Fruit fly (Drosophila melanogaster): ENCODE data around the gene dls.
A peak's percentile ranks its signal among the peaks of the same experiment; 100 is the strongest.

The dls gene

dm6 chr3L:16153089-16153488 is 48.0 kb upstream of the dls start (continued):
- no peak for TF ChIP-seq CG4318 (GFP tag; optimal IDR thresholded peaks at IDR 0.05)
- no peak for TF ChIP-seq fd85E (GFP tag; optimal IDR thresholded peaks at IDR 0.05)
- TF ChIP-seq CG34406 (GFP tag; optimal IDR thresholded peaks at IDR 0.05): no peak
- no peak for TF ChIP-seq CG32006 (GFP tag; optimal IDR thresholded peaks at IDR 0.05)
- no peak for TF ChIP-seq CG31627 (GFP tag; optimal IDR thresholded peaks at IDR 0.05)
- no peak for TF ChIP-seq CG1621 (tag; optimal IDR thresholded peaks at IDR 0.05)
- no peak for TF ChIP-seq Smox (GFP tag; optimal IDR thresholded peaks at IDR 0.05)
- TF ChIP-seq CG6792 (GFP tag; optimal IDR thresholded peaks at IDR 0.05): no peak
- TF ChIP-seq CG11762 (GFP tag; optimal IDR thresholded peaks at IDR 0.05; ENCODE audit: insufficient read depth): no peak
- no peak for TF ChIP-seq Hr39 (GFP tag; optimal IDR thresholded peaks at IDR 0.05)
- peak; percentile 19 for TF ChIP-seq CG16779 (tag; optimal IDR thresholded peaks at IDR 0.05)
- TF ChIP-seq achi (GFP tag; optimal IDR thresholded peaks at IDR 0.05): no peak
- TF ChIP-seq dsx (GFP tag; optimal IDR thresholded peaks at IDR 0.05; ENCODE audit: poor library complexity, severe bottlenecking): peak; percentile 34
- no peak for TF ChIP-seq Blimp-1 (GFP tag; optimal IDR thresholded peaks at IDR 0.05)

- peak; percentile 47 for TF ChIP-seq vri (GFP tag; optimal IDR thresholded peaks at IDR 0.05)
- no peak for TF ChIP-seq fd85E (GFP tag; optimal IDR thresholded peaks at IDR 0.05)
- TF ChIP-seq topi (GFP tag; optimal IDR thresholded peaks at IDR 0.05): no peak
- peak; percentile 18 for TF ChIP-seq Met (GFP tag; optimal IDR thresholded peaks at IDR 0.05)
- TF ChIP-seq Eip78C (GFP tag): peak; percentile 62
Measured at dm6 chr3L:16153650-16154049, 47.5 kb upstream of the dls start.

- TF ChIP-seq CG6808 (GFP tag; optimal IDR thresholded peaks at IDR 0.05) (no peak), Eip78C (GFP tag) (peak; percentile 28), CG8319 (GFP tag; optimal IDR thresholded peaks at IDR 0.05) (no peak), ss (GFP tag; optimal IDR thresholded peaks at IDR 0.05) (no peak), Gug (GFP tag; IDR thresholded peaks at IDR 0.05) (no peak), CG34406 (GFP tag; optimal IDR thresholded peaks at IDR 0.05) (no peak), CG11762 (GFP tag; optimal IDR thresholded peaks at IDR 0.05; ENCODE audit: insufficient read depth) (no peak), net (GFP tag; optimal IDR thresholded peaks at IDR 0.05) (no peak), CG3032 (tag; optimal IDR thresholded peaks at IDR 0.05) (no peak), CG1621 (tag; optimal IDR thresholded peaks at IDR 0.05) (no peak), svp (GFP tag) (peak; percentile 38)
Measured at dm6 chr3L:16155547-16155946, 45.6 kb upstream of the dls start.

dm6 chr3L:16156788-16157208 is 44.3 kb upstream of the dls start:
- peak; percentile 42 for TF ChIP-seq CG6276 (GFP tag; optimal IDR thresholded peaks at IDR 0.05)
- no peak for TF ChIP-seq Smox (GFP tag; optimal IDR thresholded peaks at IDR 0.05)
- peak; percentile 48 for TF ChIP-seq CG15336 (GFP tag; IDR thresholded peaks at IDR 0.05)
- TF ChIP-seq CG8119 (GFP tag; IDR thresholded peaks at IDR 0.05): peak; percentile 51; the same call in 2 of the 3 replicates
- peak; percentile 67; the same call in 2 of the 3 replicates for TF ChIP-seq eg (GFP tag; IDR thresholded peaks at IDR 0.05)
- TF ChIP-seq Gug (GFP tag; IDR thresholded peaks at IDR 0.05): no peak

dm6 chr3L:16157251-16158190 is 43.6 kb upstream of the dls start:
- TF ChIP-seq CG8119 (GFP tag; IDR thresholded peaks at IDR 0.05) (peak; percentile 70), achi (GFP tag; optimal IDR thresholded peaks at IDR 0.05) (peak; percentile 57), fkh (GFP tag; optimal IDR thresholded peaks at IDR 0.05) (no peak), CG6276 (GFP tag; optimal IDR thresholded peaks at IDR 0.05) (peak; percentile 64), CG32006 (GFP tag; optimal IDR thresholded peaks at IDR 0.05) (peak; percentile 84), topi (GFP tag; optimal IDR thresholded peaks at IDR 0.05) (peak; percentile 42), CG6163 (GFP tag; IDR thresholded peaks at IDR 0.05) (peak; percentile 51; the same call in 1 of the 3 replicates), dac (GFP tag; optimal IDR thresholded peaks at IDR 0.05) (no peak), Ets21C (GFP tag; optimal IDR thresholded peaks at IDR 0.05) (peak; percentile 13), CG8319 (GFP tag; optimal IDR thresholded peaks at IDR 0.05) (peak; percentile 40), OdsH (GFP tag; optimal IDR thresholded peaks at IDR 0.05) (peak; percentile 56), dsx (GFP tag; optimal IDR thresholded peaks at IDR 0.05; ENCODE audit: poor library complexity, severe bottlenecking) (peak; percentile 9), Hr39 (GFP tag; optimal IDR thresholded peaks at IDR 0.05) (peak; percentile 39), esn (GFP tag; optimal IDR thresholded peaks at IDR 0.05) (peak; percentile 40), Sox15 (GFP tag; optimal IDR thresholded peaks at IDR 0.05) (no peak), CG4318 (GFP tag; optimal IDR thresholded peaks at IDR 0.05) (peak; percentile 60), Gug (GFP tag; IDR thresholded peaks at IDR 0.05) (peak; percentile 61), CG6792 (GFP tag; optimal IDR thresholded peaks at IDR 0.05) (peak; percentile 7), CG11902 (GFP tag; optimal IDR thresholded peaks at IDR 0.05) (no peak), Eip93F (GFP tag; optimal IDR thresholded peaks at IDR 0.05) (no peak), salr (GFP tag; optimal IDR thresholded peaks at IDR 0.05) (peak in 1 of 2 experiments; percentile 71), CG11294 (GFP tag; IDR thresholded peaks at IDR 0.05) (peak; percentile 52; the same call in 1 of the 2 replicates)
